Worm (Caenorhabditis elegans) whole organism, early embryonic: ENCODE measurements around the gene col-161.

ENCODE experiments used
- B0310.2 ChIP-seq: sonication (generic microtip); optimal IDR thresholded peaks from 2 replicates; lab custom pipeline; 2016; ENCODE audit warnings: mild to moderate bottlenecking, missing genetic modification characterization, missing compliant biosample characterization
- F13C5.2 ChIP-seq: sonication (generic microtip); optimal IDR thresholded peaks from 2 replicates; lab custom pipeline; 2017; ENCODE audit warnings: mild to moderate bottlenecking, missing genetic modification characterization, inconsistent platforms, missing compliant biosample characterization
- aly-1 ChIP-seq: sonication (generic microtip); optimal IDR thresholded peaks from 2 replicates; lab custom pipeline; 2016; ENCODE audit warnings: missing genetic modification characterization, missing compliant biosample characterization
- ama-1 ChIP-seq: fragments of 150-350 bp; optimal IDR thresholded peaks from 2 replicates; lab custom pipeline; 2014
- ceh-13 ChIP-seq: fragments of 200-800 bp; sonication (Bioruptor generic); optimal IDR thresholded peaks from 2 replicates; lab custom pipeline; 2018; ENCODE audit warnings: mild to moderate bottlenecking, missing genetic modification characterization, missing compliant biosample characterization
- ceh-36 ChIP-seq: sonication (generic microtip); optimal IDR thresholded peaks from 2 replicates; lab custom pipeline; 2016; ENCODE audit warnings: missing genetic modification characterization, inconsistent platforms, missing compliant biosample characterization
- ets-7 ChIP-seq: sonication (generic microtip); optimal IDR thresholded peaks from 2 replicates; lab custom pipeline; 2016; ENCODE audit warnings: missing genotype, missing genetic modification characterization, missing compliant biosample characterization
- flt-1 ChIP-seq: fragments of 200-800 bp; sonication (Bioruptor generic); IDR thresholded peaks from 2 replicates; pipeline ENCODE4 v1.3.6; 2022; ENCODE audit warnings: missing genetic modification characterization, missing compliant biosample characterization
- hmbx-1 ChIP-seq: sonication (generic microtip); optimal IDR thresholded peaks from 2 replicates; lab custom pipeline; 2016; ENCODE audit warnings: mild to moderate bottlenecking, missing genetic modification characterization, missing compliant biosample characterization
- hmg-4 ChIP-seq: fragments of 200-800 bp; sonication (Bioruptor generic); optimal IDR thresholded peaks from 2 replicates; lab custom pipeline; 2018; ENCODE audit warnings: mild to moderate bottlenecking, missing genetic modification characterization, missing compliant biosample characterization
- hnd-1 ChIP-seq: sonication (generic microtip); optimal IDR thresholded peaks from 2 replicates; lab custom pipeline; 2016; ENCODE audit warnings: missing genetic modification characterization, missing compliant biosample characterization
- pes-1 ChIP-seq: fragments of 200-800 bp; sonication (Bioruptor generic); IDR thresholded peaks from 2 replicates; pipeline ENCODE4 v1.3.6; 2022; ENCODE audit warnings: missing genetic modification reagents, missing genetic modification characterization, missing compliant biosample characterization
- scrt-1 ChIP-seq: fragments of 200-800 bp; sonication (Bioruptor generic); IDR thresholded peaks from 2 replicates; pipeline ENCODE4 v1.3.6; 2022; ENCODE audit warnings: missing genetic modification characterization, missing compliant biosample characterization
- sea-1 ChIP-seq: fragments of 200-800 bp; sonication (Bioruptor generic); conservative IDR thresholded peaks from 2 replicates; pipeline ENCODE4 v1.3.6; 2022; ENCODE audit warnings: missing genetic modification characterization, missing compliant biosample characterization
- tbx-11 ChIP-seq: fragments of 200-800 bp; sonication (Bioruptor generic); IDR thresholded peaks from 2 replicates; pipeline ENCODE4 v1.3.6; 2022; ENCODE audit warnings: missing genetic modification characterization, missing compliant biosample characterization
- tbx-37 ChIP-seq: fragments of 200-800 bp; sonication (Bioruptor generic); conservative IDR thresholded peaks from 2 replicates; pipeline ENCODE4 v1.3.6; 2022; ENCODE audit warnings: missing genetic modification reagents, missing genetic modification characterization, missing compliant biosample characterization
- tra-4 ChIP-seq: sonication (generic microtip); optimal IDR thresholded peaks from 2 replicates; lab custom pipeline; 2017; ENCODE audit warnings: missing genetic modification characterization, missing compliant biosample characterization

The col-161 gene

ce11 chrV:13327463-13327862 is 9.7 kb upstream of the col-161 start, which contains the start of gene str-37:
Gene str-37 (plus strand): TSS chrV:13327763.
- TF ChIP-seq B0310.2 (tag; lab: Kevin White, UChicago) (no peak), hnd-1 (tag; lab: Kevin White, UChicago) (no peak), ceh-36 (tag; lab: Kevin White, UChicago) (no peak), hmbx-1 (tag; lab: Kevin White, UChicago) (no peak), pes-1 (no peak), hmg-4 (GFP tag; lab: Kevin White, UChicago) (no peak), ceh-13 (GFP tag; lab: Kevin White, UChicago) (no peak), tbx-11 (GFP tag; lab: Robert Waterston, UW) (no peak), flt-1 (no peak), sea-1 (no peak)

ce11 chrV:13324933-13325760 is 7.3 kb upstream of the col-161 start, which contains the start of gene C50B6.7:
Gene C50B6.7 (minus strand): TSS chrV:13324983.
- TF ChIP-seq sea-1, result no peak
- TF ChIP-seq flt-1, result no peak
- TF ChIP-seq tbx-37 (GFP tag; lab: Robert Waterston, UW), result no peak
- TF ChIP-seq tra-4 (tag; lab: Kevin White, UChicago), result no peak
- TF ChIP-seq ceh-36 (tag; lab: Kevin White, UChicago), result no peak
- no peak for TF ChIP-seq ets-7 (tag; lab: Kevin White, UChicago)
- no peak for TF ChIP-seq tbx-11 (GFP tag; lab: Robert Waterston, UW)
- no peak for TF ChIP-seq scrt-1 (GFP tag; lab: Robert Waterston, UW)
- no peak for TF ChIP-seq hnd-1 (tag; lab: Kevin White, UChicago)
- no peak for TF ChIP-seq hmg-4 (GFP tag; lab: Kevin White, UChicago)
- TF ChIP-seq ama-1 (lab: Kevin White, UChicago), result no peak
- no peak for TF ChIP-seq B0310.2 (tag; lab: Kevin White, UChicago)
- TF ChIP-seq pes-1, result no peak

ce11 chrV:13320676-13321075 is 2.9 kb upstream of the col-161 start, which contains the start of gene srh-15:
Gene srh-15 (plus strand): TSS chrV:13320976.
- TF ChIP-seq ceh-36 (tag; lab: Kevin White, UChicago) (no peak), scrt-1 (GFP tag; lab: Robert Waterston, UW) (no peak), tbx-11 (GFP tag; lab: Robert Waterston, UW) (no peak), aly-1 (tag; lab: Kevin White, UChicago) (no peak), F13C5.2 (tag; lab: Kevin White, UChicago) (no peak), hnd-1 (tag; lab: Kevin White, UChicago) (no peak), tra-4 (tag; lab: Kevin White, UChicago) (no peak), pes-1 (no peak), ama-1 (lab: Kevin White, UChicago) (no peak), flt-1 (no peak), tbx-37 (GFP tag; lab: Robert Waterston, UW) (no peak), sea-1 (no peak), ets-7 (tag; lab: Kevin White, UChicago) (no peak), hmbx-1 (tag; lab: Kevin White, UChicago) (no peak), ceh-13 (GFP tag; lab: Kevin White, UChicago) (no peak), hmg-4 (GFP tag; lab: Kevin White, UChicago) (no peak), B0310.2 (tag; lab: Kevin White, UChicago) (no peak)

ce11 chrV:13313045-13313623 is 4.7 kb downstream of the col-161 start, which contains the start of gene C50B6.3:
Gene C50B6.3 (plus strand): TSS chrV:13313573.
- TF ChIP-seq tbx-37 (GFP tag; lab: Robert Waterston, UW), result peak; percentile 71
- no peak for TF ChIP-seq hmg-4 (GFP tag; lab: Kevin White, UChicago)

- TF ChIP-seq hmg-4 (GFP tag; lab: Kevin White, UChicago) (no peak), F13C5.2 (tag; lab: Kevin White, UChicago) (no peak), pes-1 (no peak), scrt-1 (GFP tag; lab: Robert Waterston, UW) (no peak), B0310.2 (tag; lab: Kevin White, UChicago) (no peak), hmbx-1 (tag; lab: Kevin White, UChicago) (no peak), aly-1 (tag; lab: Kevin White, UChicago) (no peak), tbx-37 (GFP tag; lab: Robert Waterston, UW) (no peak), hnd-1 (tag; lab: Kevin White, UChicago) (no peak), ceh-36 (tag; lab: Kevin White, UChicago) (no peak), ama-1 (lab: Kevin White, UChicago) (no peak), ceh-13 (GFP tag; lab: Kevin White, UChicago) (no peak), sea-1 (no peak), flt-1 (no peak)
Measured at ce11 chrV:13312210-13312676, 5.6 kb downstream of the col-161 start, which contains the start of gene nasp-2. Gene nasp-2 (minus strand): TSS chrV:13312260.

- TF ChIP-seq pes-1 (no peak), tra-4 (tag; lab: Kevin White, UChicago) (no peak), ama-1 (lab: Kevin White, UChicago) (no peak), ceh-13 (GFP tag; lab: Kevin White, UChicago) (no peak), flt-1 (no peak), scrt-1 (GFP tag; lab: Robert Waterston, UW) (no peak), hmbx-1 (tag; lab: Kevin White, UChicago) (no peak), aly-1 (tag; lab: Kevin White, UChicago) (no peak), B0310.2 (tag; lab: Kevin White, UChicago) (no peak), sea-1 (no peak), F13C5.2 (tag; lab: Kevin White, UChicago) (no peak), tbx-37 (GFP tag; lab: Robert Waterston, UW) (no peak), hnd-1 (tag; lab: Kevin White, UChicago) (no peak), tbx-11 (GFP tag; lab: Robert Waterston, UW) (no peak)
Measured at ce11 chrV:13309806-13310205, 8.0 kb downstream of the col-161 start.
